Fruit fly (Drosophila melanogaster) whole organism, embryonic: ENCODE measurements around the gene CG34117.
A peak's percentile ranks its signal among the peaks of the same experiment; 100 is the strongest.

Source experiments
- Abd-B ChIP-seq: fragments of 200-800 bp; sonication (Bioruptor generic); optimal IDR thresholded peaks from 2 replicates; lab custom pipeline; 2018; ENCODE audit warnings: missing biosample characterization, mild to moderate bottlenecking, missing genetic modification characterization, moderate library complexity
- B-H2 ChIP-seq: fragments of 200-800 bp; sonication (Bioruptor generic); optimal IDR thresholded peaks from 2 replicates; lab custom pipeline; 2018; ENCODE audit warnings: missing biosample characterization, mild to moderate bottlenecking, missing genetic modification characterization
- CG10267 ChIP-seq: fragments of 200-800 bp; sonication (Bioruptor generic); optimal IDR thresholded peaks from 2 replicates; lab custom pipeline; 2018; ENCODE audit warnings: missing biosample characterization, mild to moderate bottlenecking, missing genetic modification characterization, moderate library complexity
- CG10321 ChIP-seq: fragments of 200-800 bp; sonication (Bioruptor generic); IDR thresholded peaks from 2 replicates; pipeline ENCODE4 v1.3.6; 2022; ENCODE audit warnings: missing biosample characterization, missing genetic modification characterization
- CG12744 ChIP-seq: fragments of 200-800 bp; sonication (Bioruptor generic); optimal IDR thresholded peaks from 2 replicates; lab custom pipeline; 2016; ENCODE audit warnings: missing biosample characterization, missing genetic modification characterization
- CG13123 ChIP-seq: fragments of 200-800 bp; sonication (Bioruptor generic); optimal IDR thresholded peaks from 2 replicates; lab custom pipeline; 2016; ENCODE audit warnings: missing biosample characterization, missing genetic modification characterization
- CG13624 ChIP-seq: fragments of 200-800 bp; sonication (Bioruptor generic); optimal IDR thresholded peaks from 2 replicates; lab custom pipeline; 2016; ENCODE audit warnings: missing biosample characterization, missing genetic modification characterization
- CG14965 ChIP-seq: fragments of 200-800 bp; sonication (Bioruptor generic); optimal IDR thresholded peaks from 2 replicates; lab custom pipeline; 2016; ENCODE audit warnings: missing biosample characterization, missing genetic modification characterization, borderline replicate concordance
- CG15479 ChIP-seq: fragments of 200-800 bp; sonication (Bioruptor generic); optimal IDR thresholded peaks from 3 replicates; lab custom pipeline; 2019; ENCODE audit warnings: missing biosample characterization, mild to moderate bottlenecking, missing genetic modification characterization, moderate library complexity
- CG16813 ChIP-seq: fragments of 200-800 bp; sonication (Bioruptor generic); IDR thresholded peaks from 3 replicates; pipeline ENCODE4 v1.3.6; 2022; ENCODE audit warnings: missing biosample characterization, missing genetic modification characterization; ENCODE audit not compliant: partially characterized antibody
- CG16863 ChIP-seq: fragments of 200-800 bp; sonication (Bioruptor generic); optimal IDR thresholded peaks from 3 replicates; lab custom pipeline; 2016; ENCODE audit warnings: missing biosample characterization, missing genetic modification characterization
- CG17385 ChIP-seq: fragments of 200-800 bp; sonication (Bioruptor generic); optimal IDR thresholded peaks from 3 replicates; lab custom pipeline; 2018; ENCODE audit warnings: missing biosample characterization, mild to moderate bottlenecking, missing genetic modification characterization
- CG18262 ChIP-seq: fragments of 200-800 bp; optimal IDR thresholded peaks from 3 replicates; lab custom pipeline; 2019; ENCODE audit warnings: missing biosample characterization, mild to moderate bottlenecking, missing genetic modification characterization, moderate library complexity
- CG18476 ChIP-seq: fragments of 200-800 bp; sonication (Bioruptor generic); optimal IDR thresholded peaks from 2 replicates; lab custom pipeline; 2016; ENCODE audit warnings: missing biosample characterization, mild to moderate bottlenecking, missing genetic modification characterization
- CG2889 ChIP-seq: fragments of 200-800 bp; sonication (Bioruptor generic); IDR thresholded peaks from 3 replicates; pipeline ENCODE4 v1.3.6; 2022; ENCODE audit warnings: missing biosample characterization, missing genetic modification characterization
- CG3281 ChIP-seq: fragments of 200-800 bp; sonication (Bioruptor generic); optimal IDR thresholded peaks from 3 replicates; lab custom pipeline; 2017; ENCODE audit warnings: missing biosample characterization, mild to moderate bottlenecking, missing genetic modification characterization
- CG34422 ChIP-seq: fragments of 200-800 bp; sonication (Bioruptor generic); IDR thresholded peaks from 3 replicates; pipeline ENCODE4 v1.3.6; 2022; ENCODE audit warnings: missing biosample characterization, missing genetic modification characterization
- CG6272 ChIP-seq: fragments of 200-800 bp; sonication (Bioruptor generic); IDR thresholded peaks from 2 replicates; pipeline ENCODE4 v1.3.6; 2022; ENCODE audit warnings: missing biosample characterization, missing genetic modification characterization
- CG6683 ChIP-seq: fragments of 200-800 bp; sonication (Bioruptor generic); optimal IDR thresholded peaks from 2 replicates; lab custom pipeline; 2017; ENCODE audit warnings: missing biosample characterization, mild to moderate bottlenecking, missing genetic modification characterization, missing genetic modification reagents
- CG6791 ChIP-seq: fragments of 200-800 bp; sonication (Bioruptor generic); IDR thresholded peaks from 3 replicates; pipeline ENCODE4 v1.3.6; 2022; ENCODE audit warnings: missing biosample characterization, missing genetic modification characterization; ENCODE audit not compliant: partially characterized antibody
- CG8765 ChIP-seq: fragments of 200-800 bp; sonication (Bioruptor generic); IDR thresholded peaks from 2 replicates; pipeline ENCODE4 v1.3.6; 2022; ENCODE audit warnings: missing biosample characterization, missing genetic modification characterization
- Deaf1 ChIP-seq: fragments of 200-800 bp; optimal IDR thresholded peaks from 3 replicates; lab custom pipeline; 2019; ENCODE audit warnings: missing biosample characterization, mild to moderate bottlenecking, missing genetic modification characterization, moderate library complexity
- Eip74EF ChIP-seq, 2 experiments: fragments of 200-800 bp in 1 of 2; fragments of >200 bp in 1 of 2; sonication (Bioruptor generic) in 1 of 2; optimal IDR thresholded peaks; 2 replicates each; lab custom pipeline; 2017 to 2019; ENCODE audit warnings: missing biosample characterization in 2 of 2, missing genetic modification characterization in 2 of 2, mild to moderate bottlenecking in 1 of 2, moderate library complexity in 1 of 2
- Fer2 ChIP-seq: fragments of 200-800 bp; sonication (Bioruptor generic); optimal IDR thresholded peaks from 2 replicates; lab custom pipeline; 2018; ENCODE audit warnings: missing biosample characterization, mild to moderate bottlenecking, missing genetic modification characterization, moderate library complexity
- H2.0 ChIP-seq: fragments of 200-800 bp; sonication (Bioruptor generic); IDR thresholded peaks from 2 replicates; pipeline ENCODE4 v1.3.6; 2022; ENCODE audit warnings: missing biosample characterization, missing genetic modification characterization
- HmgD ChIP-seq: fragments of 200-800 bp; sonication (Bioruptor generic); optimal IDR thresholded peaks from 3 replicates; lab custom pipeline; 2016; ENCODE audit warnings: missing biosample characterization, missing genetic modification characterization
- Hmr ChIP-seq: fragments of 200-800 bp; sonication (Bioruptor generic); optimal IDR thresholded peaks from 3 replicates; lab custom pipeline; 2017; ENCODE audit warnings: mild to moderate bottlenecking, missing biosample characterization, missing genetic modification reagents, missing genetic modification characterization
- Lhr ChIP-seq: fragments of 200-800 bp; sonication (Bioruptor generic); optimal IDR thresholded peaks from 3 replicates; lab custom pipeline; 2017; ENCODE audit warnings: mild to moderate bottlenecking, missing biosample characterization, missing genetic modification reagents, missing genetic modification characterization
- Mes4 ChIP-seq: fragments of 200-800 bp; sonication (Bioruptor generic); optimal IDR thresholded peaks from 2 replicates; lab custom pipeline; 2016; ENCODE audit warnings: missing biosample characterization, missing genetic modification characterization
- NC2α ChIP-seq: fragments of 200-800 bp; sonication (Bioruptor generic); optimal IDR thresholded peaks from 2 replicates; lab custom pipeline; 2016; ENCODE audit warnings: missing biosample characterization, missing genetic modification characterization
- NFAT ChIP-seq: fragments of 200-800 bp; sonication (Bioruptor generic); IDR thresholded peaks from 2 replicates; pipeline ENCODE4 v1.3.6; 2022; ENCODE audit warnings: missing biosample characterization, missing genetic modification characterization
- Poxn ChIP-seq: fragments of 200-800 bp; sonication (Bioruptor generic); IDR thresholded peaks from 2 replicates; pipeline ENCODE4 v1.3.6; 2022; ENCODE audit warnings: missing biosample characterization, missing genetic modification characterization
- Side ChIP-seq: fragments of 200-800 bp; sonication (Bioruptor generic); optimal IDR thresholded peaks from 2 replicates; lab custom pipeline; 2016; ENCODE audit warnings: missing biosample characterization, missing genetic modification characterization
- Xrp1 ChIP-seq: fragments of 200-800 bp; sonication (Bioruptor generic); IDR thresholded peaks from 2 replicates; pipeline ENCODE4 v1.3.6; 2022; ENCODE audit warnings: missing biosample characterization, missing genetic modification characterization
- az2 ChIP-seq: fragments of 200-800 bp; sonication (Bioruptor generic); optimal IDR thresholded peaks from 3 replicates; lab custom pipeline; 2016; ENCODE audit warnings: missing biosample characterization, missing genetic modification characterization
- bab2 ChIP-seq: fragments of 200-800 bp; sonication (Bioruptor generic); optimal IDR thresholded peaks from 2 replicates; lab custom pipeline; 2016; ENCODE audit warnings: missing biosample characterization, missing genetic modification characterization
- chm ChIP-seq: fragments of 200-800 bp; sonication (Bioruptor generic); IDR thresholded peaks from 2 replicates; pipeline ENCODE4 v1.3.6; 2022; ENCODE audit warnings: missing biosample characterization, missing genetic modification characterization
- fd64A ChIP-seq: fragments of 200-800 bp; sonication (Bioruptor generic); optimal IDR thresholded peaks from 3 replicates; lab custom pipeline; 2018; ENCODE audit warnings: missing biosample characterization, mild to moderate bottlenecking, missing genetic modification characterization
- fru ChIP-seq: fragments of >200 bp; optimal IDR thresholded peaks from 2 replicates; lab custom pipeline; 2017
- gcm ChIP-seq: fragments of 200-800 bp; sonication (Bioruptor generic); optimal IDR thresholded peaks from 2 replicates; lab custom pipeline; 2019; ENCODE audit warnings: missing biosample characterization, mild to moderate bottlenecking, missing genetic modification characterization, moderate library complexity
- gcm2 ChIP-seq: fragments of 200-800 bp; sonication (Bioruptor generic); optimal IDR thresholded peaks from 2 replicates; lab custom pipeline; 2016; ENCODE audit warnings: missing biosample characterization, missing genetic modification characterization
- gro ChIP-seq: fragments of 200-800 bp; sonication (Bioruptor generic); optimal IDR thresholded peaks from 2 replicates; lab custom pipeline; 2016; ENCODE audit warnings: missing biosample characterization, missing genetic modification characterization
- jing ChIP-seq: fragments of 200-800 bp; sonication (Bioruptor generic); optimal IDR thresholded peaks from 2 replicates; lab custom pipeline; 2018; ENCODE audit warnings: missing biosample characterization, mild to moderate bottlenecking, missing genetic modification characterization
- mirr ChIP-seq: fragments of 200-800 bp; sonication (Bioruptor generic); optimal IDR thresholded peaks from 3 replicates; lab custom pipeline; 2018; ENCODE audit warnings: missing biosample characterization, mild to moderate bottlenecking, missing genetic modification characterization
- mld ChIP-seq: fragments of 200-800 bp; sonication (Bioruptor generic); IDR thresholded peaks from 3 replicates; pipeline ENCODE4 v1.3.6; 2022; ENCODE audit warnings: missing biosample characterization, missing genetic modification characterization; ENCODE audit not compliant: partially characterized antibody
- pzg ChIP-seq: fragments of 200-800 bp; sonication (Bioruptor generic); optimal IDR thresholded peaks from 3 replicates; lab custom pipeline; 2018; ENCODE audit warnings: missing biosample characterization, mild to moderate bottlenecking, missing genetic modification characterization, moderate library complexity
- salm ChIP-seq: fragments of 200-800 bp; sonication (Bioruptor generic); optimal IDR thresholded peaks from 2 replicates; lab custom pipeline; 2018; ENCODE audit warnings: missing biosample characterization, mild to moderate bottlenecking, missing genetic modification characterization
- tin ChIP-seq: fragments of 200-800 bp; sonication (Bioruptor generic); optimal IDR thresholded peaks from 3 replicates; lab custom pipeline; 2016; ENCODE audit warnings: missing biosample characterization, missing genetic modification characterization
- zf30C ChIP-seq: fragments of 200-800 bp; sonication (Bioruptor generic); optimal IDR thresholded peaks from 3 replicates; lab custom pipeline; 2018; ENCODE audit warnings: missing biosample characterization, mild to moderate bottlenecking, missing genetic modification characterization

Gene CG34117

DNA sequence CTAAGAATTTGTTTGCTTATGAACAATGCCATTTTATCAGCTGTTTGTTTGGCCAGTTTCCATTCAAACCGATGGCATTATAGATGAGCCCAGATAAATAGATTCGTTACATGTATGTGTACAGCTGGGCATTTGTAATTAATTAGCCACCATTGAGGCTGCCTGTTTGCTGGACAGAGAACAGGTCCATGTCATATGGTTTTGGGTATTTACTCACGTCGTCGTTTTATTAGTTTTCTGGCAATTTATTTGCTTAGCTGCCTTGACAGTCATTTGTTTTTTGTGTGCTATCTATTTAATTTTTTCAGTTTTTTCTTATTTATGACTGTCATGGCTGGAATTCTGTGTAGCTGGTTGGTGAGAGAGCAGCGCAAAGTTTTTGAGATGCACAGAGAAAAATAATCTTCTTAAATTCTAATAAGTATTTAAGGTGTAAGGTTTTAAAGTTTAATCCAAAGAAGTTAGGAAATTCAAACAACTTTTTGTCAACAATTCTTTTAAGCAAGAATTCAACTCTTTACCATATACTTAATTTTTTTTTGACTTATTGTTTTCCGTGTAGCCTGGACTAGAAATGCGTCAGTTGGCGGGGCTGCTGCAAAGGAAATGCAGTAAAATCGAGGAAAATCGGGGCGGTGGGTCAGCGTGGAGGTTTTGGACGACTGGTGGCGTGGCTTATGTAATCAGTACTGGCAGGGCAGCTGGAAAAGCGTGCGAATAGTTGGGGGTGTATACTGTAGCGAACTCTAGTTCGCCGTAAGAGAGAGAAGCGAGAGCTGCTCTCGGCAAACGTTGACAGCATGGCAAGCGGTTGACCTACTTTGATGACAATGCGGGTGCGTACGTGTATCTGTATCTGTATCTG is 34.9 kb upstream of the CG34117 start (continued):
- TF ChIP-seq CG18476 (GFP tag; lab: Kevin White, UChicago) (peak; percentile 83), CG17385 (GFP tag; lab: Kevin White, UChicago) (peak; percentile 84), az2 (GFP tag; lab: Kevin White, UChicago) (peak; percentile 82), CG16863 (GFP tag; lab: Kevin White, UChicago) (peak; percentile 82), CG13624 (GFP tag; lab: Kevin White, UChicago) (peak; percentile 84), Abd-B (GFP tag; lab: Kevin White, UChicago) (peak; percentile 77), jing (GFP tag; lab: Kevin White, UChicago) (no peak), gcm (GFP tag; lab: Kevin White, UChicago) (peak; percentile 76), NFAT (GFP tag; lab: Robert Waterston, UW) (peak; percentile 75), gcm2 (peak; percentile 51), CG18262 (peak; percentile 85), salm (tag; lab: Kevin White, UChicago) (peak; percentile 75), CG6683 (GFP tag; lab: Kevin White, UChicago) (peak; percentile 79), Eip74EF (GFP tag; optimal IDR thresholded peaks at IDR 0.05; lab: Kevin White, UChicago) (peak in 1 of 2 experiments; percentile 78), zf30C (GFP tag; lab: Kevin White, UChicago) (peak; percentile 36), CG10321 (GFP tag; lab: Robert Waterston, UW) (peak; percentile 65; the same call in 1 of the 2 replicates), CG6791 (GFP tag; lab: Robert Waterston, UW) (no peak), CG10267 (peak; percentile 82), NC2α (GFP tag; lab: Kevin White, UChicago) (peak; percentile 49), B-H2 (GFP tag; lab: Kevin White, UChicago) (no peak), CG14965 (no peak), fru (lab: Kevin White, UChicago) (no peak), bab2 (GFP tag; lab: Kevin White, UChicago) (peak; percentile 86), gro (GFP tag; lab: Kevin White, UChicago) (peak; percentile 87), Mes4 (GFP tag; lab: Kevin White, UChicago) (peak; percentile 40), CG13123 (peak; percentile 53), HmgD (peak; percentile 45), CG6272 (GFP tag; lab: Robert Waterston, UW) (peak; percentile 65), Fer2 (tag; lab: Kevin White, UChicago) (peak; percentile 80), CG12744 (GFP tag; lab: Kevin White, UChicago) (peak; percentile 72), mld (GFP tag; lab: Robert Waterston, UW) (no peak), pzg (no peak), H2.0 (GFP tag; lab: Robert Waterston, UW) (peak; percentile 91), CG15479 (GFP tag; lab: Kevin White, UChicago) (no peak), chm (peak; percentile 65; the same call in 1 of the 2 replicates), CG3281 (GFP tag; lab: Kevin White, UChicago) (peak; percentile 87), CG34422 (GFP tag; lab: Robert Waterston, UW) (peak; percentile 89), Side (GFP tag; lab: Kevin White, UChicago) (peak; percentile 73), fd64A (GFP tag; lab: Kevin White, UChicago) (no peak), CG2889 (GFP tag; lab: Robert Waterston, UW) (peak; percentile 85), Poxn (GFP tag; lab: Robert Waterston, UW) (peak; percentile 68), Hmr (GFP tag; lab: Kevin White, UChicago) (peak; percentile 91), CG8765 (GFP tag; lab: Robert Waterston, UW) (no peak), Lhr (GFP tag; lab: Kevin White, UChicago) (peak; percentile 38), CG16813 (GFP tag; lab: Robert Waterston, UW) (no peak), mirr (GFP tag; lab: Kevin White, UChicago) (peak; percentile 84), Deaf1 (tag; lab: Kevin White, UChicago) (peak; percentile 66), Xrp1 (peak; percentile 87), tin (peak; percentile 74)
